Fruit fly (Drosophila melanogaster): ENCODE measurements around the gene CG44158.

Gene CG44158

DNA sequence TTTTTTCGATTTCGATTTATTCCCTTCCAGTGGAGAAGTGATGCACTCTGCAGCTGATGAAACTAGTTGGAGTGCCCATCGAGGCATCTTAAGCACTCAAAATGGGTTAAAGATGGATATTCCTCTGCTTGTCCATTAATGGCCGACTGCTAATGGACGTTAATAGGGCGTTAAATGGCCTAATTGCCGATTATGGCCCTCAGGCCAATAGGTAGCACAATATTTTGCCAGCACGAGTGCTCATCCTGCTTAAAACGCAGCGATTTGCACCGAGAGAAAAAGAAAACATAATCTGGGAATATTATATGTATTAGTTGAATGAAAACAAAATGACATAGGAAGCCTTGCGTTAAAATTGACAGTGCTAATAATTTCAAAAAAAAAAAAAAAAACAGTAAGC is at the start of gene CG44158:
TSS of gene CG44158 (plus strand) at position 301 of the 400 bp plus-strand sequence.
- TF ChIP-seq CG10348 (GFP tag; IDR thresholded peaks at IDR 0.05) (no peak), Pif1A (GFP tag; optimal IDR thresholded peaks at IDR 0.05) (no peak), CG15710 (tag; optimal IDR thresholded peaks at IDR 0.05) (no peak), gl (tag; optimal IDR thresholded peaks at IDR 0.05) (no peak), rn (GFP tag; IDR thresholded peaks at IDR 0.05) (no peak), CG9948 (tag; optimal IDR thresholded peaks at IDR 0.05) (no peak), CG8159 (tag; optimal IDR thresholded peaks at IDR 0.05) (no peak), CG8301 (tag; optimal IDR thresholded peaks at IDR 0.05) (no peak), CG13204 (GFP tag; optimal IDR thresholded peaks at IDR 0.05) (no peak), EcR (GFP tag; optimal IDR thresholded peaks at IDR 0.05) (no peak), D1 (tag; optimal IDR thresholded peaks at IDR 0.05) (no peak), CG17806 (tag; optimal IDR thresholded peaks at IDR 0.05) (no peak), Snoo (tag; optimal IDR thresholded peaks at IDR 0.05) (no peak), CG34367 (tag; optimal IDR thresholded peaks at IDR 0.05) (no peak)

DNA sequence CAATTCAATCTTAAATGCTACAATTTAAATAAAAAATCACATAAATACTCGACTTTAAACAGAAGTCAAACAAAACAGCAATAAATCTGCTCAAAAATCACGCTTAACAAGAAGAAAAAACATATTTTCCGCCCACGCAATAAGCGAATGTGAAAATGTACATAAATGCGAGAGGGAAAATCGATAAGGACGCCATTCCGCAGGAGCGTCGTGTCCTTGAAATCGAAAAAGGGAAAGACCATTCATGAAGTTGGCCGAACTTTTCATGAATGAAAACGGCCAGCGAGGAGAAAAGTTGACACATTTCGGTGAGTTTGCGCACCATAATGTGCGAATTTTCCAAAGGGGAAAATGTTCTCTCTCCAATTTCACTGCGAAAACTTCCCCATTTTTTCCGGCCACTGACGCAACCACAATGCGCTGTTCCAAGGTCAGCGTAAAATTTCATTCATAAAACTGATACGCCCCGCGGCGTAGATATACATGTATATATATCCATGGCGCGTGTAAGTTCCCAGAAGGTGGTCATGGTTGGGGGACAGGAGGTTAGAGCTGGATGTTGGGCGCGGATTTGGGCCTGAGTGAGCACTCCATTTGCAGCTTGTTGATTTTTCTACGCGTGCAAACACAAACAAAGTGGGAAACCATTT is 48.3 kb upstream of the CG44158 start:
- TF ChIP-seq Ets98B (GFP tag; IDR thresholded peaks at IDR 0.05) (no peak), CG32121 (GFP tag; IDR thresholded peaks at IDR 0.05) (no peak), fd96Ca (GFP tag; IDR thresholded peaks at IDR 0.05) (no peak), CG8301 (tag; optimal IDR thresholded peaks at IDR 0.05) (no peak), gl (tag; optimal IDR thresholded peaks at IDR 0.05) (no peak), CG13204 (GFP tag; optimal IDR thresholded peaks at IDR 0.05) (no peak), Snoo (tag; optimal IDR thresholded peaks at IDR 0.05) (no peak), Pif1A (GFP tag; optimal IDR thresholded peaks at IDR 0.05) (no peak), CG14655 (GFP tag; optimal IDR thresholded peaks at IDR 0.05) (no peak), D1 (tag; optimal IDR thresholded peaks at IDR 0.05) (no peak), CG34367 (tag; optimal IDR thresholded peaks at IDR 0.05) (no peak), rn (GFP tag; IDR thresholded peaks at IDR 0.05) (no peak), CG12605 (GFP tag; IDR thresholded peaks at IDR 0.05) (no peak), CG9948 (tag; optimal IDR thresholded peaks at IDR 0.05) (no peak), CG15710 (tag; optimal IDR thresholded peaks at IDR 0.05) (no peak), Pif1B (GFP tag; optimal IDR thresholded peaks at IDR 0.05) (no peak), EcR (GFP tag; optimal IDR thresholded peaks at IDR 0.05) (no peak), CG10348 (GFP tag; IDR thresholded peaks at IDR 0.05) (no peak)

DNA sequence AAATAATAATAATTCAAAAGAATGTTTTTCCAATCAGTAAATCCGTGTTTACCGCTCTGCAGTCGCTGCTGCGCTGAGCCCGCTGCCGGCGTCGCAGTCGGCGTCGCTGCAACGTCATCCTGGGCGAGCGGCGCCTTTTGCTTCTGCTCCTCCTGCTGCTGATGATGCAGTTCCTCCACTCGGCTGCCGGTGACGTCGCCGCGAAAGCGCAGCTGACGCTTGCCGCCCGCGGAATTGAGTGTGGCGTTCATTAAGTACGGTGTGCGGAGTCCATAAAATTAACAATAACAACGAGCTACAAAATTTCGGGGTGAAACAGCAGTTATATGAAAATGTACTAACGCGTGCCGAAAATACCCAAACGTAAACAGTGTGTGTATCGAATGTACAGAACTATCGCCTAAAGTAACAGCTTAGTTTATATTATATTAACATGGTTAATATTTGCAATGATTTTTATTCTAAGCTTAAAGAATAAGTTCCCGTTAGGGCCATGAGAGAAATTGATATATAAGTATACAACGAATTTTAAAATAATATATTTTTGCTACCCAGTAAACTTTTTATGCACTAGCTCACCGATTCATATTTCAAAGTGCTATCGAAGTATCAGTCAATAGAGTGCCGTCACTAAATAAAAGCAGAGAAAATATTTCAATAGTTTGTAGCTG is 44.4 kb upstream of the CG44158 start, which contains the start of the genes CG7218 and Cbp20:
TSS of gene CG7218 (minus strand) at position 346 of the 671 bp plus-strand sequence.
TSS of gene Cbp20 (plus strand) at position 610 of the 671 bp plus-strand sequence.
- no peak for TF ChIP-seq CG14655 (GFP tag; optimal IDR thresholded peaks at IDR 0.05)
- TF ChIP-seq Pif1B (GFP tag; optimal IDR thresholded peaks at IDR 0.05), result peak; percentile 47
- peak; percentile 46 for TF ChIP-seq Snoo (tag; optimal IDR thresholded peaks at IDR 0.05)
- no peak for TF ChIP-seq CG8301 (tag; optimal IDR thresholded peaks at IDR 0.05)
- TF ChIP-seq gl (tag; optimal IDR thresholded peaks at IDR 0.05), result no peak
- peak; percentile 7 for TF ChIP-seq CG9948 (tag; optimal IDR thresholded peaks at IDR 0.05)
- TF ChIP-seq rn (GFP tag; IDR thresholded peaks at IDR 0.05), result peak; percentile 59
- peak; percentile 68 for TF ChIP-seq Ets98B (GFP tag; IDR thresholded peaks at IDR 0.05)
- no peak for TF ChIP-seq CG13204 (GFP tag; optimal IDR thresholded peaks at IDR 0.05)
- TF ChIP-seq CG17806 (tag; optimal IDR thresholded peaks at IDR 0.05), result peak; percentile 25
- TF ChIP-seq CG8159 (tag; optimal IDR thresholded peaks at IDR 0.05), result peak; percentile 59
- TF ChIP-seq CG15710 (tag; optimal IDR thresholded peaks at IDR 0.05), result peak; percentile 51
- TF ChIP-seq CG4496 (GFP tag; IDR thresholded peaks at IDR 0.05), result peak; percentile 75
- TF ChIP-seq D1 (tag; optimal IDR thresholded peaks at IDR 0.05), result no peak
- TF ChIP-seq fd96Ca (GFP tag; IDR thresholded peaks at IDR 0.05), result no peak
- no peak for TF ChIP-seq CG12605 (GFP tag; IDR thresholded peaks at IDR 0.05)
- TF ChIP-seq CG32121 (GFP tag; IDR thresholded peaks at IDR 0.05), result peak; percentile 33; the same call in 1 of the 2 replicates
- peak; percentile 53 for TF ChIP-seq Pif1A (GFP tag; optimal IDR thresholded peaks at IDR 0.05)
- no peak for TF ChIP-seq CG34367 (tag; optimal IDR thresholded peaks at IDR 0.05)
- TF ChIP-seq EcR (GFP tag; optimal IDR thresholded peaks at IDR 0.05), result peak; percentile 0
- TF ChIP-seq CG10348 (GFP tag; IDR thresholded peaks at IDR 0.05), result no peak

DNA sequence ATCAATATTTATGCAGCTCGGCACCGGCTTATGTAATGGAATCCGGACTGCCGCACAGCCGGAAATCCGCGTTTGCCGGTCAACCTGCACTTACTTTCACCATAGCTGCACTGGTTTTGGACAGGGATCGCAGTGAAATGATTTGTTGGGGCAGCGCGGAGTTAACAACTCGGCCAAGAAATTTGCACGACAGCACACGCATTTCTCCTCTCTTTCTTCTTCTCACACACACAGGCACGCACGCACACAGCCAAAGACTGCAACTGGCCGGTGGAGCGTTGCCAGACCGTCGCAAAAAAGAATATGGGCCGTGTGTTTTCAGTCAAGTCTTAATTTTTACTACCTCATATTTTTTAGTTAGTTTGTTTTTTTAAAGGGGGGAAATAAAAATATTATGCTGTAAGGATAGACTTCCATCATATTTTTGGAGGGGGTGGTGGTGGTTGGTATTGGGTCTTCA is 42.3 kb upstream of the CG44158 start:
- TF ChIP-seq CG4496 (GFP tag; IDR thresholded peaks at IDR 0.05) (0 out of 3 replicates have a peak, but pooled peaks have one; percentile 14), CG8159 (tag; optimal IDR thresholded peaks at IDR 0.05) (no peak), fd96Ca (GFP tag; IDR thresholded peaks at IDR 0.05) (0 out of 3 replicates have a peak, but pooled peaks have one; percentile 21), CG8301 (tag; optimal IDR thresholded peaks at IDR 0.05) (no peak)

DNA sequence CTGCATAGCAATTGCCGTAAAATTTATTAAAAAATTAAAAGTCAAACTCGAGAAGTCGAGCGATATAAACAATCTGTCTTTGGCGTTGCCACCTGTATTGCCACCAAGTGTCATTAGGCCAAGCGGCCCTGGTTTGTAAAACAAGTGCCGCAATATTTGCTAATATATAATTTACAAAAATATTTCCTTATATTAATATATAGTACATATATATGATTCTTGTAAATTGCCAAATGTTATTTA is 41.5 kb upstream of the CG44158 start, which contains the start of the genes CG7215 and Prx5:
TSS of gene CG7215 (minus strand) at position 101 of the 243 bp plus-strand sequence.
TSS of gene Prx5 (minus strand) at position 101 of the 243 bp plus-strand sequence.
- TF ChIP-seq Snoo (tag; optimal IDR thresholded peaks at IDR 0.05) (no peak), rn (GFP tag; IDR thresholded peaks at IDR 0.05) (no peak), CG10348 (GFP tag; IDR thresholded peaks at IDR 0.05) (no peak), CG34367 (tag; optimal IDR thresholded peaks at IDR 0.05) (no peak), CG4496 (GFP tag; IDR thresholded peaks at IDR 0.05) (no peak), CG9948 (tag; optimal IDR thresholded peaks at IDR 0.05) (no peak), CG8159 (tag; optimal IDR thresholded peaks at IDR 0.05) (no peak), CG12605 (GFP tag; IDR thresholded peaks at IDR 0.05) (no peak), CG15710 (tag; optimal IDR thresholded peaks at IDR 0.05) (no peak), CG13204 (GFP tag; optimal IDR thresholded peaks at IDR 0.05) (no peak), CG17806 (tag; optimal IDR thresholded peaks at IDR 0.05) (no peak), Ets98B (GFP tag; IDR thresholded peaks at IDR 0.05) (no peak), CG8301 (tag; optimal IDR thresholded peaks at IDR 0.05) (no peak), EcR (GFP tag; optimal IDR thresholded peaks at IDR 0.05) (no peak), D1 (tag; optimal IDR thresholded peaks at IDR 0.05) (no peak), fd96Ca (GFP tag; IDR thresholded peaks at IDR 0.05) (no peak)
